Fruit fly (Drosophila melanogaster) whole organism, embryonic: ENCODE results near the gene CG16956.
A peak's percentile ranks its signal among the peaks of the same experiment; 100 is the strongest.

ENCODE experiments used
- Adf1 ChIP-seq: fragments of 200-800 bp; sonication (Bioruptor generic); IDR thresholded peaks from 2 replicates; pipeline ENCODE4 v1.3.6; 2022; ENCODE audit warnings: missing biosample characterization, missing genetic modification characterization
- CG10147 ChIP-seq: fragments of 200-800 bp; sonication (Bioruptor generic); optimal IDR thresholded peaks from 2 replicates; lab custom pipeline; 2019; ENCODE audit warnings: missing biosample characterization, mild to moderate bottlenecking, missing genetic modification characterization, moderate library complexity
- CG10462 ChIP-seq: fragments of 200-800 bp; sonication (Bioruptor generic); optimal IDR thresholded peaks from 2 replicates; lab custom pipeline; 2016; ENCODE audit warnings: missing biosample characterization, missing genetic modification characterization
- CG12071 ChIP-seq: fragments of 200-800 bp; sonication (Bioruptor generic); optimal IDR thresholded peaks from 3 replicates; lab custom pipeline; 2018; ENCODE audit warnings: missing biosample characterization, mild to moderate bottlenecking, missing genetic modification characterization
- CG12104 ChIP-seq: fragments of 200-800 bp; sonication (Bioruptor generic); optimal IDR thresholded peaks from 3 replicates; lab custom pipeline; 2016; ENCODE audit warnings: missing biosample characterization, missing genetic modification characterization
- CG12236 ChIP-seq: fragments of 200-800 bp; sonication (Bioruptor generic); optimal IDR thresholded peaks from 2 replicates; lab custom pipeline; 2016; ENCODE audit warnings: missing biosample characterization, missing genetic modification characterization
- CG12299 ChIP-seq: fragments of 200-800 bp; sonication (Bioruptor generic); optimal IDR thresholded peaks from 2 replicates; lab custom pipeline; 2018; ENCODE audit warnings: missing biosample characterization, mild to moderate bottlenecking, missing genetic modification characterization
- CG14860 ChIP-seq: fragments of 200-800 bp; sonication (Bioruptor generic); IDR thresholded peaks from 3 replicates; pipeline ENCODE4 v1.3.6; 2022; ENCODE audit warnings: missing biosample characterization, missing genetic modification characterization; ENCODE audit not compliant: partially characterized antibody
- CG15073 ChIP-seq: fragments of 200-800 bp; sonication (Bioruptor generic); optimal IDR thresholded peaks from 2 replicates; lab custom pipeline; 2016; ENCODE audit warnings: missing biosample characterization, missing genetic modification characterization
- CG17829 ChIP-seq: fragments of 200-800 bp; optimal IDR thresholded peaks from 2 replicates; lab custom pipeline; 2019; ENCODE audit warnings: missing biosample characterization, mild to moderate bottlenecking, missing genetic modification characterization, moderate library complexity
- CG2116 ChIP-seq: fragments of 200-800 bp; sonication (Bioruptor generic); optimal IDR thresholded peaks from 3 replicates; lab custom pipeline; 2018; ENCODE audit warnings: missing biosample characterization, mild to moderate bottlenecking, missing genetic modification characterization
- CG2202 ChIP-seq: fragments of 200-800 bp; sonication (Bioruptor generic); optimal IDR thresholded peaks from 2 replicates; lab custom pipeline; 2018; ENCODE audit warnings: missing biosample characterization, mild to moderate bottlenecking, missing genetic modification characterization
- CG31441 ChIP-seq: fragments of 200-800 bp; sonication (Bioruptor generic); IDR thresholded peaks from 2 replicates; pipeline ENCODE4 v1.3.6; 2022; ENCODE audit warnings: missing biosample characterization, missing genetic modification characterization
- CG42726 ChIP-seq: fragments of 200-800 bp; sonication (Bioruptor generic); IDR thresholded peaks from 2 replicates; pipeline ENCODE4 v1.3.6; 2022; ENCODE audit warnings: missing biosample characterization, missing genetic modification characterization; ENCODE audit not compliant: partially characterized antibody
- CG4282 ChIP-seq: fragments of 200-800 bp; sonication (Bioruptor generic); optimal IDR thresholded peaks from 2 replicates; lab custom pipeline; 2016; ENCODE audit warnings: missing biosample characterization, missing genetic modification characterization
- CG5180 ChIP-seq: fragments of 200-800 bp; sonication (Bioruptor generic); optimal IDR thresholded peaks from 3 replicates; lab custom pipeline; 2017; ENCODE audit warnings: missing biosample characterization, missing genetic modification characterization, mild to moderate bottlenecking, moderate library complexity, missing genetic modification reagents
- CG6654 ChIP-seq: fragments of 200-800 bp; sonication (Bioruptor generic); optimal IDR thresholded peaks from 2 replicates; lab custom pipeline; 2017; ENCODE audit warnings: missing biosample characterization, mild to moderate bottlenecking, missing genetic modification characterization
- CG6791 ChIP-seq: fragments of 200-800 bp; sonication (Bioruptor generic); IDR thresholded peaks from 3 replicates; pipeline ENCODE4 v1.3.6; 2022; ENCODE audit warnings: missing biosample characterization, missing genetic modification characterization; ENCODE audit not compliant: partially characterized antibody
- CG7271 ChIP-seq: fragments of 200-800 bp; sonication (Bioruptor generic); optimal IDR thresholded peaks from 2 replicates; lab custom pipeline; 2018; ENCODE audit warnings: missing biosample characterization, mild to moderate bottlenecking, missing genetic modification characterization, moderate library complexity
- CG8924 ChIP-seq: fragments of 200-800 bp; optimal IDR thresholded peaks from 3 replicates; lab custom pipeline; 2019; ENCODE audit warnings: missing biosample characterization, mild to moderate bottlenecking, missing genetic modification characterization, moderate library complexity
- CG9215 ChIP-seq: fragments of 200-800 bp; sonication (Bioruptor generic); IDR thresholded peaks from 2 replicates; pipeline ENCODE4 v1.3.6; 2022; ENCODE audit warnings: missing biosample characterization, missing genetic modification characterization
- CG9817 ChIP-seq: fragments of 200-800 bp; sonication (Bioruptor generic); optimal IDR thresholded peaks from 2 replicates; lab custom pipeline; 2018; ENCODE audit warnings: missing biosample characterization, mild to moderate bottlenecking, missing genetic modification characterization, moderate library complexity
- CG9876 ChIP-seq: fragments of 200-800 bp; sonication (Bioruptor generic); optimal IDR thresholded peaks from 2 replicates; lab custom pipeline; 2016; ENCODE audit warnings: missing biosample characterization, missing genetic modification characterization
- Fer3 ChIP-seq: fragments of 200-800 bp; sonication (Bioruptor generic); optimal IDR thresholded peaks from 2 replicates; lab custom pipeline; 2018; ENCODE audit warnings: missing biosample characterization, mild to moderate bottlenecking, missing genetic modification characterization, moderate library complexity
- Hr39 ChIP-seq: fragments of >200 bp; optimal IDR thresholded peaks from 2 replicates; lab custom pipeline; 2017
- Hr78 ChIP-seq, 2 experiments: fragments of 200-800 bp in 1 of 2; fragments of >200 bp in 1 of 2; sonication (Bioruptor generic) in 1 of 2; optimal IDR thresholded peaks; 2 replicates each; lab custom pipeline; 2017 to 2019; ENCODE audit warnings: missing biosample characterization in 2 of 2, missing genetic modification characterization in 2 of 2, mild to moderate bottlenecking in 1 of 2, moderate library complexity in 1 of 2
- Mad ChIP-seq: fragments of 200-800 bp; sonication (Bioruptor generic); optimal IDR thresholded peaks from 2 replicates; lab custom pipeline; 2016; ENCODE audit warnings: missing biosample characterization, missing genetic modification characterization
- NC2α ChIP-seq: fragments of 200-800 bp; sonication (Bioruptor generic); optimal IDR thresholded peaks from 2 replicates; lab custom pipeline; 2016; ENCODE audit warnings: missing biosample characterization, missing genetic modification characterization
- Ptx1 ChIP-seq: fragments of 200-800 bp; sonication (Bioruptor generic); IDR thresholded peaks from 2 replicates; pipeline ENCODE4 v1.3.6; 2022; ENCODE audit warnings: missing biosample characterization, missing genetic modification characterization
- Six4 ChIP-seq: fragments of 200-800 bp; sonication (Bioruptor generic); optimal IDR thresholded peaks from 2 replicates; lab custom pipeline; 2016; ENCODE audit warnings: missing biosample characterization, missing genetic modification characterization
- ash1 ChIP-seq: fragments of 200-800 bp; sonication (Bioruptor generic); optimal IDR thresholded peaks from 2 replicates; lab custom pipeline; 2018; ENCODE audit warnings: missing biosample characterization, mild to moderate bottlenecking, missing genetic modification characterization
- bigmax ChIP-seq: fragments of 200-800 bp; sonication (Bioruptor generic); optimal IDR thresholded peaks from 2 replicates; lab custom pipeline; 2018; ENCODE audit warnings: missing biosample characterization, mild to moderate bottlenecking, missing genetic modification characterization
- cas ChIP-seq: fragments of 200-800 bp; sonication (Bioruptor generic); IDR thresholded peaks from 2 replicates; pipeline ENCODE4 v1.3.6; 2022; ENCODE audit warnings: missing biosample characterization, missing genetic modification characterization
- chif ChIP-seq, 2 experiments: fragments of 200-800 bp; sonication (Bioruptor generic); optimal IDR thresholded peaks; 3 replicates each; lab custom pipeline; 2016; ENCODE audit warnings: missing biosample characterization in 2 of 2, missing genetic modification characterization in 2 of 2
- chn ChIP-seq: fragments of 200-800 bp; sonication (Bioruptor generic); optimal IDR thresholded peaks from 2 replicates; lab custom pipeline; 2016; ENCODE audit warnings: missing biosample characterization, missing genetic modification characterization
- crp ChIP-seq, 2 experiments: fragments of 200-800 bp; sonication (Bioruptor generic); optimal IDR thresholded peaks; 2 replicates in 1 of 2; 3 replicates in 1 of 2; lab custom pipeline; 2017; ENCODE audit warnings: missing biosample characterization in 2 of 2, missing genetic modification characterization in 2 of 2, mild to moderate bottlenecking in 1 of 2, moderate library complexity in 1 of 2
- dati ChIP-seq: fragments of 200-800 bp; sonication (Bioruptor generic); IDR thresholded peaks from 2 replicates; pipeline ENCODE4 v1.3.6; 2022; ENCODE audit warnings: missing biosample characterization, missing genetic modification characterization
- dimm ChIP-seq: fragments of 200-800 bp; sonication (Bioruptor generic); IDR thresholded peaks from 2 replicates; pipeline ENCODE4 v1.3.6; 2022; ENCODE audit warnings: missing biosample characterization, missing genetic modification characterization
- eyg ChIP-seq: fragments of 200-800 bp; sonication (Bioruptor generic); optimal IDR thresholded peaks from 3 replicates; lab custom pipeline; 2016; ENCODE audit warnings: missing biosample characterization, missing genetic modification characterization
- fd3F ChIP-seq: fragments of 200-800 bp; sonication (Bioruptor generic); optimal IDR thresholded peaks from 2 replicates; lab custom pipeline; 2018; ENCODE audit warnings: missing biosample characterization, mild to moderate bottlenecking, missing genetic modification characterization, moderate library complexity
- ham ChIP-seq: fragments of 200-800 bp; sonication (Bioruptor generic); IDR thresholded peaks from 2 replicates; pipeline ENCODE4 v1.3.6; 2022; ENCODE audit warnings: missing biosample characterization, missing genetic modification characterization
- mld ChIP-seq: fragments of 200-800 bp; sonication (Bioruptor generic); IDR thresholded peaks from 3 replicates; pipeline ENCODE4 v1.3.6; 2022; ENCODE audit warnings: missing biosample characterization, missing genetic modification characterization; ENCODE audit not compliant: partially characterized antibody
- nom ChIP-seq: fragments of 200-800 bp; sonication (Bioruptor generic); optimal IDR thresholded peaks from 2 replicates; lab custom pipeline; 2017; ENCODE audit warnings: missing biosample characterization, missing genetic modification characterization, mild to moderate bottlenecking, moderate library complexity, missing genetic modification reagents
- otp ChIP-seq: fragments of 200-800 bp; sonication (Bioruptor generic); IDR thresholded peaks from 3 replicates; pipeline ENCODE4, ENCODE4 v1.3.6; 2022; ENCODE audit warnings: missing biosample characterization, missing genetic modification characterization
- rib ChIP-seq: fragments of 200-800 bp; sonication (Bioruptor generic); IDR thresholded peaks from 2 replicates; pipeline ENCODE4 v1.3.6; 2022; ENCODE audit warnings: missing biosample characterization, missing genetic modification characterization
- seq ChIP-seq: fragments of 200-800 bp; sonication (Bioruptor generic); IDR thresholded peaks from 2 replicates; pipeline ENCODE4 v1.3.6; 2022; ENCODE audit warnings: missing biosample characterization, missing genetic modification characterization
- sna ChIP-seq: fragments of 200-800 bp; sonication (Bioruptor generic); IDR thresholded peaks from 2 replicates; pipeline ENCODE4 v1.3.6; 2022; ENCODE audit warnings: missing biosample characterization, missing genetic modification characterization; ENCODE audit not compliant: partially characterized antibody
- tup ChIP-seq: fragments of 200-800 bp; sonication (Bioruptor generic); optimal IDR thresholded peaks from 2 replicates; lab custom pipeline; 2016; ENCODE audit warnings: missing biosample characterization, mild to moderate bottlenecking, missing genetic modification characterization, moderate library complexity
- tx ChIP-seq: fragments of 200-800 bp; sonication (Bioruptor generic); optimal IDR thresholded peaks from 2 replicates; lab custom pipeline; 2016; ENCODE audit warnings: missing biosample characterization, missing genetic modification characterization
- vfl ChIP-seq: fragments of 200-800 bp; sonication (Bioruptor generic); optimal IDR thresholded peaks from 2 replicates; lab custom pipeline; 2016; ENCODE audit warnings: missing biosample characterization, missing genetic modification characterization
- zen2 ChIP-seq: fragments of 200-800 bp; sonication (Bioruptor generic); IDR thresholded peaks from 3 replicates; pipeline ENCODE4 v1.3.6; 2022; ENCODE audit warnings: missing biosample characterization, missing genetic modification characterization; ENCODE audit not compliant: partially characterized antibody

CG16956 gene

dm6 chr2L:13367378-13367777, 47.0 kb downstream of the CG16956 start, which contains the start of gene Tap42 (continued):
- TF ChIP-seq otp (GFP tag; lab: Robert Waterston, UW): no peak
- no peak for TF ChIP-seq CG12236 (GFP tag; lab: Kevin White, UChicago)
- no peak for TF ChIP-seq CG2202 (tag; lab: Kevin White, UChicago)
- no peak for TF ChIP-seq zen2 (GFP tag; lab: Robert Waterston, UW)
- no peak for TF ChIP-seq CG2116
- no peak for TF ChIP-seq CG6654 (GFP tag; lab: Kevin White, UChicago)
- peak; percentile 81; the same call in 1 of the 2 replicates for TF ChIP-seq rib (GFP tag; lab: Robert Waterston, UW)
- no peak for TF ChIP-seq dati
- TF ChIP-seq CG9876 (GFP tag; lab: Kevin White, UChicago): no peak
- TF ChIP-seq CG7271: no peak
- no peak for TF ChIP-seq Six4 (GFP tag; lab: Kevin White, UChicago)
- TF ChIP-seq Mad (GFP tag; lab: Kevin White, UChicago): peak; percentile 26
- no peak for TF ChIP-seq CG31441 (GFP tag; lab: Robert Waterston, UW)
- TF ChIP-seq Ptx1 (GFP tag; lab: Robert Waterston, UW): no peak
- TF ChIP-seq CG42726 (GFP tag; lab: Robert Waterston, UW): no peak
- no peak for TF ChIP-seq bigmax (GFP tag; lab: Kevin White, UChicago)
- no peak for TF ChIP-seq Hr39 (lab: Kevin White, UChicago)
- no peak for TF ChIP-seq cas (GFP tag; lab: Robert Waterston, UW)
- no peak for TF ChIP-seq CG9215 (GFP tag; lab: Robert Waterston, UW)
- TF ChIP-seq ash1 (GFP tag; lab: Kevin White, UChicago): no peak
- no peak for TF ChIP-seq vfl (GFP tag; lab: Kevin White, UChicago)
- TF ChIP-seq CG14860: no peak
- TF ChIP-seq CG17829: peak; percentile 24
- TF ChIP-seq CG4282 (GFP tag; lab: Kevin White, UChicago): no peak
- no peak for TF ChIP-seq Fer3 (tag; lab: Kevin White, UChicago)
- peak; percentile 27 for TF ChIP-seq CG8924 (tag; lab: Kevin White, UChicago)
- TF ChIP-seq nom (GFP tag; lab: Kevin White, UChicago): no peak
- TF ChIP-seq ham: no peak
- TF ChIP-seq CG12104: no peak
- TF ChIP-seq CG10147: peak; percentile 0
- no peak for TF ChIP-seq NC2α (GFP tag; lab: Kevin White, UChicago)
- no peak for TF ChIP-seq CG12071
- TF ChIP-seq CG12299 (tag; lab: Kevin White, UChicago): no peak
- TF ChIP-seq Hr78 (GFP tag; optimal IDR thresholded peaks at IDR 0.05; lab: Kevin White, UChicago): no peak
- TF ChIP-seq CG10462 (GFP tag; lab: Kevin White, UChicago): no peak
- no peak for TF ChIP-seq tx (GFP tag; lab: Kevin White, UChicago)
- no peak for TF ChIP-seq CG9817 (tag; lab: Kevin White, UChicago)
- TF ChIP-seq eyg (GFP tag; lab: Kevin White, UChicago): no peak
- TF ChIP-seq sna: no peak
- TF ChIP-seq chn (GFP tag; lab: Kevin White, UChicago): no peak
- no peak for TF ChIP-seq mld (GFP tag; lab: Robert Waterston, UW)
- no peak for TF ChIP-seq tup (GFP tag; lab: Kevin White, UChicago)
- peak; percentile 27 to 90 for TF ChIP-seq crp (GFP tag; optimal IDR thresholded peaks at IDR 0.05; lab: Kevin White, UChicago)
- no peak for TF ChIP-seq dimm (GFP tag; lab: Robert Waterston, UW)
- no peak for TF ChIP-seq chif (GFP tag; optimal IDR thresholded peaks at IDR 0.05; lab: Kevin White, UChicago)
- no peak for TF ChIP-seq CG6791 (GFP tag; lab: Robert Waterston, UW)
- no peak for TF ChIP-seq CG15073 (GFP tag; lab: Kevin White, UChicago)
- TF ChIP-seq seq (GFP tag; lab: Robert Waterston, UW): no peak
- no peak for TF ChIP-seq fd3F
- TF ChIP-seq CG5180: no peak
- TF ChIP-seq Adf1 (GFP tag; lab: Robert Waterston, UW): peak; percentile 25; the same call in 1 of the 2 replicates
